Worm (Caenorhabditis elegans) whole organism, L3 larva: ENCODE results near the gene C34D10.1.

Experiments
- R02D3.7 ChIP-seq: fragments of 150-350 bp; optimal IDR thresholded peaks from 2 replicates; lab custom pipeline; 2014; ENCODE audit warnings: missing biosample characterization, missing genetic modification characterization
- ZK546.5 ChIP-seq: sonication (generic microtip); optimal IDR thresholded peaks from 2 replicates; lab custom pipeline; 2017; ENCODE audit warnings: missing biosample characterization, missing genetic modification characterization
- aly-2 ChIP-seq: fragments of 150-350 bp; optimal IDR thresholded peaks from 2 replicates; lab custom pipeline; 2014; ENCODE audit warnings: missing biosample characterization, missing genetic modification characterization
- ama-1 ChIP-seq: fragments of 150-350 bp; optimal IDR thresholded peaks from 2 replicates; lab custom pipeline; 2018
- ceh-16 ChIP-seq: sonication (generic microtip); optimal IDR thresholded peaks from 2 replicates; lab custom pipeline; 2017; ENCODE audit warnings: missing biosample characterization, missing genetic modification characterization
- ceh-28 ChIP-seq: fragments of 150-350 bp; optimal IDR thresholded peaks from 2 replicates; lab custom pipeline; 2014; ENCODE audit warnings: missing biosample characterization, missing genetic modification reagents, missing genetic modification characterization
- ceh-82 ChIP-seq: fragments of 150-350 bp; optimal IDR thresholded peaks from 2 replicates; lab custom pipeline; 2014; ENCODE audit warnings: missing biosample characterization, missing genetic modification characterization
- egl-27 ChIP-seq: sonication (generic microtip); optimal IDR thresholded peaks from 4 replicates; lab custom pipeline; 2017; ENCODE audit warnings: missing biosample characterization, missing genetic modification reagents, missing genetic modification characterization
- egl-5 ChIP-seq: fragments of 150-350 bp; optimal IDR thresholded peaks from 2 replicates; lab custom pipeline; 2017; ENCODE audit warnings: missing biosample characterization, missing genetic modification reagents, missing genetic modification characterization, inconsistent platforms
- elt-1 ChIP-seq: fragments of 150-350 bp; optimal IDR thresholded peaks from 2 replicates; lab custom pipeline; 2014; ENCODE audit warnings: missing biosample characterization, missing genetic modification characterization
- elt-2 ChIP-seq: sonication (generic microtip); optimal IDR thresholded peaks from 2 replicates; lab custom pipeline; 2016; ENCODE audit warnings: missing genetic modification reagents, mild to moderate bottlenecking, missing genetic modification characterization, missing compliant biosample characterization
- eor-1 ChIP-seq, 2 experiments: fragments of 150-350 bp; optimal IDR thresholded peaks; 2 replicates each; lab custom pipeline; 2014 to 2018; ENCODE audit warnings: missing biosample characterization in 2 of 2, missing genetic modification characterization in 2 of 2
- fkh-10 ChIP-seq: sonication (generic microtip); optimal IDR thresholded peaks from 2 replicates; lab custom pipeline; 2017; ENCODE audit warnings: missing biosample characterization, missing genetic modification reagents, missing genetic modification characterization
- fkh-2 ChIP-seq: fragments of 150-350 bp; optimal IDR thresholded peaks from 2 replicates; lab custom pipeline; 2014; ENCODE audit warnings: missing biosample characterization, missing genetic modification reagents, missing genetic modification characterization
- fos-1 ChIP-seq: fragments of 150-350 bp; optimal IDR thresholded peaks from 2 replicates; lab custom pipeline; 2014; ENCODE audit warnings: missing biosample characterization, missing genetic modification characterization
- hmg-11 ChIP-seq: sonication (generic microtip); optimal IDR thresholded peaks from 2 replicates; lab custom pipeline; 2016; ENCODE audit warnings: missing genetic modification characterization, missing compliant biosample characterization
- jun-1 ChIP-seq: fragments of 150-350 bp; optimal IDR thresholded peaks from 2 replicates; lab custom pipeline; 2014; ENCODE audit warnings: missing biosample characterization, missing genetic modification reagents, missing genetic modification characterization
- lin-15B ChIP-seq: fragments of 150-350 bp; optimal IDR thresholded peaks from 2 replicates; lab custom pipeline; 2014; ENCODE audit warnings: missing biosample characterization, missing genetic modification characterization
- lin-39 ChIP-seq: fragments of 150-350 bp; optimal IDR thresholded peaks from 2 replicates; lab custom pipeline; 2018; ENCODE audit warnings: missing biosample characterization, missing genetic modification reagents, missing genetic modification characterization
- lsy-12 ChIP-seq: sonication (generic microtip); optimal IDR thresholded peaks from 2 replicates; lab custom pipeline; 2016; ENCODE audit warnings: mild to moderate bottlenecking, missing genetic modification characterization, missing compliant biosample characterization
- mdl-1 ChIP-seq: fragments of 150-350 bp; optimal IDR thresholded peaks from 2 replicates; lab custom pipeline; 2014; ENCODE audit warnings: missing biosample characterization, missing genetic modification characterization
- mml-1 ChIP-seq: fragments of 150-350 bp; sonication (generic microtip); optimal IDR thresholded peaks from 3 replicates; lab custom pipeline; 2014; ENCODE audit warnings: missing biosample characterization, missing genetic modification characterization
- nfya-1 ChIP-seq: sonication (generic microtip); optimal IDR thresholded peaks from 2 replicates; lab custom pipeline; 2017; ENCODE audit warnings: missing genetic modification characterization, mild to moderate bottlenecking, missing compliant biosample characterization, antibody characterized with exemption, moderate library complexity; ENCODE audit not compliant: insufficient read depth
- nhr-11 ChIP-seq: fragments of 150-350 bp; optimal IDR thresholded peaks from 2 replicates; lab custom pipeline; 2014; ENCODE audit warnings: missing biosample characterization, missing genetic modification characterization
- nhr-12 ChIP-seq: fragments of 150-350 bp; optimal IDR thresholded peaks from 2 replicates; lab custom pipeline; 2014; ENCODE audit warnings: missing biosample characterization, missing genetic modification characterization
- nhr-23 ChIP-seq: fragments of 150-350 bp; optimal IDR thresholded peaks from 2 replicates; lab custom pipeline; 2014; ENCODE audit warnings: missing biosample characterization, missing genetic modification reagents, missing genetic modification characterization
- nhr-237 ChIP-seq: fragments of 150-350 bp; optimal IDR thresholded peaks from 2 replicates; lab custom pipeline; 2014; ENCODE audit warnings: missing biosample characterization, missing genetic modification characterization
- nhr-25 ChIP-seq: sonication (generic microtip); optimal IDR thresholded peaks from 2 replicates; lab custom pipeline; 2017; ENCODE audit warnings: missing biosample characterization, missing genetic modification characterization
- nhr-43 ChIP-seq: sonication (generic microtip); optimal IDR thresholded peaks from 2 replicates; lab custom pipeline; 2016; ENCODE audit warnings: mild to moderate bottlenecking, missing genetic modification characterization, missing compliant biosample characterization; ENCODE audit not compliant: poor library complexity, severe bottlenecking
- nhr-67 ChIP-seq: fragments of 150-350 bp; optimal IDR thresholded peaks from 2 replicates; lab custom pipeline; 2014; ENCODE audit warnings: missing biosample characterization, missing genetic modification characterization
- nhr-76 ChIP-seq: fragments of 150-350 bp; sonication (generic microtip); optimal IDR thresholded peaks from 5 replicates; lab custom pipeline; 2014; ENCODE audit warnings: missing biosample characterization, missing genetic modification characterization
- nhr-77 ChIP-seq: fragments of 150-350 bp; optimal IDR thresholded peaks from 2 replicates; lab custom pipeline; 2014; ENCODE audit warnings: missing biosample characterization, missing genetic modification characterization
- pha-4 ChIP-seq: fragments of 150-350 bp; optimal IDR thresholded peaks from 2 replicates; lab custom pipeline; 2014; ENCODE audit warnings: missing biosample characterization, missing genetic modification reagents, missing genetic modification characterization
- pqm-1 ChIP-seq: fragments of 150-350 bp; optimal IDR thresholded peaks from 2 replicates; lab custom pipeline; 2017; ENCODE audit warnings: missing biosample characterization, missing genetic modification characterization, inconsistent platforms
- sea-2 ChIP-seq: fragments of 150-350 bp; sonication (generic microtip); optimal IDR thresholded peaks from 4 replicates; lab custom pipeline; 2014; ENCODE audit warnings: missing biosample characterization, missing genetic modification reagents, missing genetic modification characterization
- skn-1 ChIP-seq: fragments of 150-350 bp; optimal IDR thresholded peaks from 2 replicates; lab custom pipeline; 2014; ENCODE audit warnings: missing biosample characterization, missing genetic modification characterization
- snpc-4 ChIP-seq: fragments of 150-350 bp; optimal IDR thresholded peaks from 2 replicates; lab custom pipeline; 2014; ENCODE audit warnings: missing biosample characterization, missing genetic modification characterization
- tbx-2 ChIP-seq: sonication (generic microtip); optimal IDR thresholded peaks from 2 replicates; lab custom pipeline; 2016; ENCODE audit warnings: mild to moderate bottlenecking, missing genetic modification characterization, missing compliant biosample characterization
- unc-39 ChIP-seq: sonication (generic microtip); optimal IDR thresholded peaks from 4 replicates; lab custom pipeline; 2017; ENCODE audit warnings: missing biosample characterization, missing genetic modification characterization
- unc-62 ChIP-seq: fragments of 150-350 bp; sonication (generic microtip); optimal IDR thresholded peaks from 4 replicates; lab custom pipeline; 2014; ENCODE audit warnings: missing biosample characterization, missing genetic modification reagents, missing genetic modification characterization
- zag-1 ChIP-seq: fragments of 150-350 bp; optimal IDR thresholded peaks from 2 replicates; lab custom pipeline; 2014; ENCODE audit warnings: missing biosample characterization, missing genetic modification characterization
- ztf-11 ChIP-seq: fragments of 150-350 bp; optimal IDR thresholded peaks from 2 replicates; lab custom pipeline; 2014; ENCODE audit warnings: missing biosample characterization, missing genetic modification characterization
- ztf-4 ChIP-seq: fragments of 150-350 bp; optimal IDR thresholded peaks from 2 replicates; lab custom pipeline; 2014; ENCODE audit warnings: missing biosample characterization, missing genetic modification characterization

The C34D10.1 gene

ce11 chrX:8019665-8020064 is 9.6 kb upstream of the C34D10.1 start:
- TF ChIP-seq skn-1 (tag; lab: Kevin White, UChicago) (peak; percentile 23), unc-62 (GFP tag; lab: Kevin White, UChicago) (peak; percentile 37), elt-1 (peak; percentile 31), egl-5 (tag; lab: Kevin White, UChicago) (peak; percentile 94), unc-39 (tag; lab: Kevin White, UChicago) (no peak), snpc-4 (tag; lab: Kevin White, UChicago) (peak; percentile 32), R02D3.7 (tag; lab: Kevin White, UChicago) (no peak), nhr-77 (tag; lab: Kevin White, UChicago) (peak; percentile 64), elt-2 (tag; lab: Kevin White, UChicago) (peak; percentile 77), nhr-23 (peak; percentile 65), fos-1 (tag; lab: Kevin White, UChicago) (no peak), hmg-11 (peak; percentile 84), pha-4 (peak; percentile 98), nhr-43 (peak; percentile 47), fkh-10 (GFP tag; lab: Kevin White, UChicago) (peak; percentile 30), nhr-67 (no peak), lin-15B (tag; lab: Kevin White, UChicago) (peak; percentile 10), lsy-12 (tag; lab: Kevin White, UChicago) (peak; percentile 89), ztf-4 (no peak), nhr-76 (tag; lab: Kevin White, UChicago) (peak; percentile 11), lin-39 (tag; lab: Kevin White, UChicago) (peak; percentile 93), ceh-28 (tag; lab: Kevin White, UChicago) (peak; percentile 69), egl-27 (tag; lab: Kevin White, UChicago) (no peak), nhr-12 (tag; lab: Kevin White, UChicago) (no peak), ztf-11 (tag; lab: Kevin White, UChicago) (no peak), ama-1 (lab: Kevin White, UChicago) (peak; percentile 91), mdl-1 (peak; percentile 87), nhr-11 (tag; lab: Kevin White, UChicago) (no peak), fkh-2 (tag; lab: Kevin White, UChicago) (no peak), nfya-1 (tag; lab: Kevin White, UChicago) (peak; percentile 89), ceh-82 (tag; lab: Kevin White, UChicago) (peak; percentile 30), tbx-2 (tag; lab: Kevin White, UChicago) (peak; percentile 55), aly-2 (tag; lab: Kevin White, UChicago) (no peak), zag-1 (tag; lab: Kevin White, UChicago) (no peak), eor-1 (tag; optimal IDR thresholded peaks at IDR 0.05; lab: Kevin White, UChicago) (peak in 1 of 2 experiments; percentile 14), mml-1 (tag; lab: Kevin White, UChicago) (no peak), pqm-1 (tag; lab: Kevin White, UChicago) (peak; percentile 63), ZK546.5 (no peak), jun-1 (tag; lab: Kevin White, UChicago) (peak; percentile 91), ceh-16 (no peak), sea-2 (GFP tag; lab: Kevin White, UChicago) (no peak), nhr-25 (tag; lab: Kevin White, UChicago) (peak; percentile 66)

DNA sequence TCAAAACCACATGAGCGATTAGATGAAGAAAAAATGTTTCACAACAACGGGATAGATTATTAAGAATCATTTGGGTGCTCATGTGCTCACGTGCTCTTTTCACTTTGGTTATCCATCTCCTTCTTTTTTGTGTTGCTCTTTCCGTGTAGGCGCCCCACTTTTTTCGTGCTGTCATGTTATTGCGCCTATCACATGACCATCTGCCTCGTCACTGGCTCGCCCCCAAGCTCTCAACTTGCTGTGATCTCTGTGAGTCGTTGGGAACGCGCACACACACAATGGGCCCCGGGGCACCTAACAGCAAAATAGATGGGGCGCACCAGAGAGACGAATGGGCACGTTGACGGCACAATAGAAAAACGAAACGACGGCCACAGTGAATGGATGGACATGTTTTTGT is 7.7 kb upstream of the C34D10.1 start:
- TF ChIP-seq lin-39 (tag; lab: Kevin White, UChicago) (peak; percentile 95), fkh-10 (GFP tag; lab: Kevin White, UChicago) (peak; percentile 87), ama-1 (lab: Kevin White, UChicago) (peak; percentile 49), nhr-237 (tag; lab: Kevin White, UChicago) (no peak), elt-2 (tag; lab: Kevin White, UChicago) (peak; percentile 9), fkh-2 (tag; lab: Kevin White, UChicago) (no peak), lin-15B (tag; lab: Kevin White, UChicago) (peak; percentile 28), nhr-23 (no peak), nhr-11 (tag; lab: Kevin White, UChicago) (peak; percentile 61), elt-1 (no peak), mdl-1 (peak; percentile 64), pha-4 (peak; percentile 55), snpc-4 (tag; lab: Kevin White, UChicago) (peak; percentile 34), tbx-2 (tag; lab: Kevin White, UChicago) (peak; percentile 40), egl-27 (tag; lab: Kevin White, UChicago) (peak; percentile 9), nfya-1 (tag; lab: Kevin White, UChicago) (peak; percentile 89), jun-1 (tag; lab: Kevin White, UChicago) (peak; percentile 30), zag-1 (tag; lab: Kevin White, UChicago) (no peak), unc-62 (GFP tag; lab: Kevin White, UChicago) (peak; percentile 80), lsy-12 (tag; lab: Kevin White, UChicago) (peak; percentile 72), eor-1 (tag; optimal IDR thresholded peaks at IDR 0.05; lab: Kevin White, UChicago) (no peak), egl-5 (tag; lab: Kevin White, UChicago) (peak; percentile 92), nhr-25 (tag; lab: Kevin White, UChicago) (no peak), hmg-11 (peak; percentile 65), unc-39 (tag; lab: Kevin White, UChicago) (no peak)
